Worm (Caenorhabditis elegans) whole organism, young adult: ENCODE data around the gene cdf-2.

Experiments used
- D2030.7 ChIP-seq: fragments of 200-800 bp; sonication (Bioruptor generic); IDR thresholded peaks from 2 replicates; pipeline ENCODE4 v1.3.6; 2022; ENCODE audit warnings: missing genetic modification reagents, missing genetic modification characterization, missing compliant biosample characterization
- F10E7.11 ChIP-seq: sonication (generic microtip); optimal IDR thresholded peaks from 2 replicates; lab custom pipeline; 2017; ENCODE audit warnings: mild to moderate bottlenecking, missing genetic modification characterization, moderate library complexity, missing compliant biosample characterization
- F23B12.7 ChIP-seq: sonication (generic microtip); optimal IDR thresholded peaks from 2 replicates; lab custom pipeline; 2017; ENCODE audit warnings: missing genetic modification characterization, mild to moderate bottlenecking, missing compliant biosample characterization, antibody characterized with exemption, moderate library complexity; ENCODE audit not compliant: insufficient read depth
- F33H1.4 ChIP-seq: fragments of 200-800 bp; sonication (Bioruptor generic); IDR thresholded peaks from 2 replicates; pipeline ENCODE4 v1.3.6; 2022; ENCODE audit warnings: missing genetic modification reagents, missing genetic modification characterization, missing compliant biosample characterization
- F37B4.10 ChIP-seq: fragments of 200-800 bp; sonication (Bioruptor generic); IDR thresholded peaks from 2 replicates; pipeline ENCODE4 v1.3.6; 2022; ENCODE audit warnings: missing genetic modification characterization, missing compliant biosample characterization
- F39B2.1 ChIP-seq: fragments of 200-800 bp; sonication (Bioruptor generic); IDR thresholded peaks from 2 replicates; pipeline ENCODE4 v1.3.6; 2022; ENCODE audit warnings: missing genetic modification reagents, missing genetic modification characterization, missing compliant biosample characterization
- F49E8.2 ChIP-seq: sonication (generic microtip); optimal IDR thresholded peaks from 3 replicates; lab custom pipeline; 2017; ENCODE audit warnings: missing genetic modification characterization, mild to moderate bottlenecking, missing compliant biosample characterization, antibody characterized with exemption, moderate library complexity; ENCODE audit not compliant: insufficient read depth
- F52B5.7 ChIP-seq: sonication (generic microtip); optimal IDR thresholded peaks from 2 replicates; lab custom pipeline; 2016; ENCODE audit warnings: mild to moderate bottlenecking, missing genetic modification characterization, missing compliant biosample characterization
- F55B11.4 ChIP-seq: sonication (generic microtip); optimal IDR thresholded peaks from 2 replicates; lab custom pipeline; 2016; ENCODE audit warnings: missing compliant biosample characterization, missing genetic modification characterization, borderline replicate concordance; ENCODE audit not compliant: insufficient read depth
- Y53F4B.3 ChIP-seq: fragments of 200-800 bp; sonication (Bioruptor generic); IDR thresholded peaks from 2 replicates; pipeline ENCODE4 v1.3.6; 2022; ENCODE audit warnings: missing genetic modification reagents, missing genetic modification characterization, missing compliant biosample characterization
- Y67H2A.10 ChIP-seq: fragments of 200-800 bp; sonication (Bioruptor generic); conservative IDR thresholded peaks from 2 replicates; pipeline ENCODE4 v1.3.6; 2022; ENCODE audit warnings: missing genetic modification reagents, missing genetic modification characterization, missing compliant biosample characterization
- Y79H2A.3 ChIP-seq: fragments of 200-800 bp; sonication (Bioruptor generic); conservative IDR thresholded peaks from 2 replicates; pipeline ENCODE4 v1.3.6; 2022; ENCODE audit warnings: missing genetic modification reagents, missing genetic modification characterization, missing compliant biosample characterization
- ZK185.1 ChIP-seq: sonication (generic microtip); optimal IDR thresholded peaks from 2 replicates; lab custom pipeline; 2016; ENCODE audit warnings: mild to moderate bottlenecking, missing genetic modification characterization, missing compliant biosample characterization; ENCODE audit not compliant: poor library complexity, severe bottlenecking
- atf-7 ChIP-seq: sonication (generic microtip); optimal IDR thresholded peaks from 2 replicates; lab custom pipeline; 2017; ENCODE audit warnings: mild to moderate bottlenecking, missing genetic modification characterization, missing compliant biosample characterization
- attf-3 ChIP-seq: fragments of 200-800 bp; sonication (Bioruptor generic); conservative IDR thresholded peaks from 2 replicates; pipeline ENCODE4 v1.3.6; 2022; ENCODE audit warnings: missing genetic modification reagents, missing genetic modification characterization, missing compliant biosample characterization
- attf-6 ChIP-seq: fragments of 200-800 bp; sonication (Bioruptor generic); IDR thresholded peaks from 2 replicates; pipeline ENCODE4 v1.3.6; 2022; ENCODE audit warnings: missing genetic modification reagents, missing genetic modification characterization, missing compliant biosample characterization
- bed-1 ChIP-seq: fragments of 200-800 bp; sonication (Bioruptor generic); IDR thresholded peaks from 2 replicates; pipeline ENCODE4 v1.3.6; 2022; ENCODE audit warnings: missing genetic modification reagents, missing genetic modification characterization, missing compliant biosample characterization
- cebp-2 ChIP-seq: fragments of 200-800 bp; sonication (Bioruptor generic); IDR thresholded peaks from 2 replicates; pipeline ENCODE4 v1.3.6; 2022; ENCODE audit warnings: missing genetic modification characterization, missing compliant biosample characterization
- ceh-100 ChIP-seq: fragments of 200-800 bp; sonication (Bioruptor generic); IDR thresholded peaks from 2 replicates; pipeline ENCODE4 v1.3.6; 2022; ENCODE audit warnings: missing genetic modification reagents, missing genetic modification characterization, missing compliant biosample characterization
- dpl-1 ChIP-seq: fragments of 150-350 bp; optimal IDR thresholded peaks from 2 replicates; lab custom pipeline; 2014; ENCODE audit warnings: missing biosample characterization, missing genetic modification reagents, missing genetic modification characterization
- efl-1 ChIP-seq: fragments of 150-350 bp; optimal IDR thresholded peaks from 2 replicates; lab custom pipeline; 2014; ENCODE audit warnings: missing biosample characterization, missing genetic modification reagents, missing genetic modification characterization
- egrh-3 ChIP-seq: fragments of 200-800 bp; sonication (Bioruptor generic); IDR thresholded peaks from 2 replicates; pipeline ENCODE4 v1.3.6; 2022; ENCODE audit warnings: missing genetic modification reagents, missing genetic modification characterization, missing compliant biosample characterization
- gei-17 ChIP-seq: fragments of 200-800 bp; sonication (Bioruptor generic); optimal IDR thresholded peaks from 2 replicates; lab custom pipeline; 2018; ENCODE audit warnings: mild to moderate bottlenecking, missing genetic modification characterization, missing compliant biosample characterization
- hrde-1 ChIP-seq: sonication (generic microtip); optimal IDR thresholded peaks from 2 replicates; lab custom pipeline; 2016; ENCODE audit warnings: missing genetic modification characterization, mild to moderate bottlenecking, missing compliant biosample characterization, moderate library complexity, missing genotype, missing genetic modification reagents, borderline replicate concordance
- let-526 ChIP-seq: fragments of 200-800 bp; sonication (Bioruptor generic); IDR thresholded peaks from 2 replicates; pipeline ENCODE4 v1.3.6; 2022; ENCODE audit warnings: missing genetic modification reagents, missing genetic modification characterization, missing compliant biosample characterization
- lin-26 ChIP-seq: fragments of 200-800 bp; sonication (Bioruptor generic); IDR thresholded peaks from 2 replicates; pipeline ENCODE4 v1.3.6; 2022; ENCODE audit warnings: missing genetic modification reagents, missing genetic modification characterization, missing compliant biosample characterization
- lin-54 ChIP-seq: fragments of 200-800 bp; sonication (Bioruptor generic); optimal IDR thresholded peaks from 2 replicates; lab custom pipeline; 2018; ENCODE audit warnings: mild to moderate bottlenecking, missing genetic modification characterization, missing compliant biosample characterization
- lsl-1 ChIP-seq: fragments of 200-800 bp; sonication (Bioruptor generic); optimal IDR thresholded peaks from 2 replicates; lab custom pipeline; 2018; ENCODE audit warnings: mild to moderate bottlenecking, missing genetic modification characterization, moderate library complexity, missing compliant biosample characterization
- lsy-27 ChIP-seq: sonication (generic microtip); optimal IDR thresholded peaks from 2 replicates; lab custom pipeline; 2017; ENCODE audit warnings: missing genetic modification characterization, mild to moderate bottlenecking, missing compliant biosample characterization, antibody characterized with exemption, missing genotype, borderline replicate concordance; ENCODE audit not compliant: insufficient read depth
- madf-10 ChIP-seq: sonication (generic microtip); optimal IDR thresholded peaks from 2 replicates; lab custom pipeline; 2016; ENCODE audit warnings: mild to moderate bottlenecking, missing genetic modification characterization, missing compliant biosample characterization
- madf-6 ChIP-seq: fragments of 200-800 bp; sonication (Bioruptor generic); IDR thresholded peaks from 2 replicates; pipeline ENCODE4 v1.3.6; 2022; ENCODE audit warnings: missing genetic modification reagents, missing genetic modification characterization, missing compliant biosample characterization
- mcd-1 ChIP-seq: fragments of 200-800 bp; sonication (Bioruptor generic); IDR thresholded peaks from 2 replicates; pipeline ENCODE4 v1.3.6; 2022; ENCODE audit warnings: missing genetic modification reagents, missing genetic modification characterization, missing compliant biosample characterization
- mxl-1 ChIP-seq: sonication (generic microtip); optimal IDR thresholded peaks from 2 replicates; lab custom pipeline; 2016; ENCODE audit warnings: missing genetic modification characterization, missing compliant biosample characterization
- nfya-1 ChIP-seq: sonication (generic microtip); optimal IDR thresholded peaks from 2 replicates; lab custom pipeline; 2017; ENCODE audit warnings: antibody characterized with exemption, missing compliant biosample characterization, missing genetic modification characterization, borderline replicate concordance; ENCODE audit not compliant: insufficient read depth
- pbrm-1 ChIP-seq: fragments of 200-800 bp; sonication (Bioruptor generic); IDR thresholded peaks from 2 replicates; pipeline ENCODE4 v1.3.6; 2022; ENCODE audit warnings: missing genetic modification reagents, missing genetic modification characterization, missing compliant biosample characterization
- rcor-1 ChIP-seq: fragments of 200-800 bp; sonication (Bioruptor generic); IDR thresholded peaks from 2 replicates; pipeline ENCODE4 v1.3.6; 2022; ENCODE audit warnings: missing genetic modification reagents, missing genetic modification characterization, missing compliant biosample characterization
- snpc-3.4 ChIP-seq: sonication (generic microtip); optimal IDR thresholded peaks from 2 replicates; lab custom pipeline; 2017; ENCODE audit warnings: missing genetic modification characterization, mild to moderate bottlenecking, missing compliant biosample characterization, antibody characterized with exemption, moderate library complexity, missing genotype, missing genetic modification reagents
- snpc-4 ChIP-seq, 5 experiments: fragments of 150-350 bp in 1 of 5; sonication (generic microtip) in 4 of 5; optimal IDR thresholded peaks; 2 replicates each; lab custom pipeline; 2014 to 2018; ENCODE audit warnings: missing genetic modification characterization in 5 of 5, missing biosample characterization in 3 of 5, antibody characterized with exemption in 2 of 5, mild to moderate bottlenecking in 2 of 5, missing compliant biosample characterization in 2 of 5, missing genotype in 2 of 5, moderate library complexity in 2 of 5, missing genetic modification reagents in 1 of 5
- tbp1 ChIP-seq: fragments of 200-800 bp; sonication (Bioruptor generic); optimal IDR thresholded peaks from 2 replicates; lab custom pipeline; 2018; ENCODE audit warnings: mild to moderate bottlenecking, missing genetic modification characterization, missing compliant biosample characterization
- tlf-1 ChIP-seq: fragments of 200-800 bp; sonication (Bioruptor generic); optimal IDR thresholded peaks from 2 replicates; lab custom pipeline; 2018; ENCODE audit warnings: mild to moderate bottlenecking, missing genetic modification characterization, missing compliant biosample characterization
- unc-62 ChIP-seq: fragments of 150-350 bp; optimal IDR thresholded peaks from 2 replicates; lab custom pipeline; 2014; ENCODE audit warnings: missing biosample characterization, missing genetic modification reagents, missing genetic modification characterization
- zfh-2 ChIP-seq: fragments of 200-800 bp; sonication (Bioruptor generic); conservative IDR thresholded peaks from 2 replicates; pipeline ENCODE4 v1.3.6; 2022; ENCODE audit warnings: missing genetic modification reagents, missing genetic modification characterization, missing compliant biosample characterization
- ztf-18 ChIP-seq: sonication (generic microtip); optimal IDR thresholded peaks from 2 replicates; lab custom pipeline; 2016; ENCODE audit warnings: missing genotype, mild to moderate bottlenecking, missing genetic modification characterization, missing compliant biosample characterization
- ztf-22 ChIP-seq: fragments of 200-800 bp; sonication (Bioruptor generic); optimal IDR thresholded peaks from 2 replicates; lab custom pipeline; 2018; ENCODE audit warnings: mild to moderate bottlenecking, missing genetic modification characterization, moderate library complexity, missing compliant biosample characterization
- ztf-26 ChIP-seq: sonication (generic microtip); optimal IDR thresholded peaks from 2 replicates; lab custom pipeline; 2017; ENCODE audit warnings: missing genetic modification characterization, missing compliant biosample characterization
- ztf-28 ChIP-seq: fragments of 200-800 bp; sonication (Bioruptor generic); IDR thresholded peaks from 2 replicates; pipeline ENCODE4 v1.3.6; 2022; ENCODE audit warnings: missing genetic modification reagents, missing genetic modification characterization, missing compliant biosample characterization
- ztf-3 ChIP-seq: fragments of 200-800 bp; sonication (Bioruptor generic); optimal IDR thresholded peaks from 2 replicates; lab custom pipeline; 2018; ENCODE audit warnings: mild to moderate bottlenecking, missing genetic modification characterization, missing compliant biosample characterization
- ztf-6 ChIP-seq: fragments of 200-800 bp; sonication (Bioruptor generic); IDR thresholded peaks from 2 replicates; pipeline ENCODE4 v1.3.6; 2022; ENCODE audit warnings: missing genetic modification reagents, missing genetic modification characterization, missing compliant biosample characterization

The cdf-2 gene

DNA sequence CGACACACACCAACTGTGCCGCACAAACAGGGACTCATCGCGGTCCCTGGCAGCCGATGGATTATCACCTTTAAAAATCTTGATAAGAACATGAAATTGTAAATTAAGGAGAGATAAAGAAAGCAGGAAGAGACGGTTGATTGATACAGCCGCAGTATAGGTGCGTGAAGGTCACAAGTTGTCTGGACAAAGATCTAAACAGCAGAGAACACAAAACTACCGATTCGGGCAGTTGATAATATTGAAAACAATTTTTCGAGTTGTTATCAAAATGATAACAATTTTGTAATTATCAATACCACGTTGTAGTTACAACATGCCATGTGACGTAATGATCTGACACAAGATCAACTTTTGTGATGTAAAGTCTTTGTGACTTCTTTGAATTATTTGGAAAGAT lies 34.1 kb upstream of the cdf-2 start (continued):
- TF ChIP-seq madf-10 (tag; lab: Kevin White, UChicago) = peak; percentile 8
- TF ChIP-seq attf-3 (GFP tag; lab: Robert Waterston, UW) = no peak
- no peak for TF ChIP-seq F39B2.1 (GFP tag; lab: Robert Waterston, UW)
- TF ChIP-seq zfh-2 (GFP tag; lab: Robert Waterston, UW) = no peak
- no peak for TF ChIP-seq lin-54 (GFP tag; lab: Kevin White, UChicago)
- TF ChIP-seq Y79H2A.3 = no peak
- TF ChIP-seq F37B4.10 (GFP tag; lab: Robert Waterston, UW) = no peak
- TF ChIP-seq lsl-1 = no peak
- TF ChIP-seq snpc-3.4 (tag; lab: Kevin White, UChicago) = no peak
- TF ChIP-seq F55B11.4 (tag; lab: Kevin White, UChicago) = no peak
- no peak for TF ChIP-seq cebp-2 (GFP tag; lab: Robert Waterston, UW)
- TF ChIP-seq tlf-1 (GFP tag; lab: Kevin White, UChicago) = peak; percentile 39
- no peak for TF ChIP-seq efl-1
- TF ChIP-seq F10E7.11 (tag; lab: Kevin White, UChicago) = no peak
- no peak for TF ChIP-seq F49E8.2
- peak; percentile 86 for TF ChIP-seq ztf-26 (tag; lab: Kevin White, UChicago)
- no peak for TF ChIP-seq madf-6 (GFP tag; lab: Robert Waterston, UW)
- TF ChIP-seq Y67H2A.10 (GFP tag; lab: Robert Waterston, UW) = no peak
- TF ChIP-seq rcor-1 (GFP tag; lab: Robert Waterston, UW) = no peak
- TF ChIP-seq nfya-1 (tag; lab: Kevin White, UChicago) = no peak
- TF ChIP-seq F23B12.7 = no peak
- TF ChIP-seq atf-7 (tag; lab: Kevin White, UChicago) = peak; percentile 71
- peak; percentile 16 for TF ChIP-seq ztf-3 (GFP tag; lab: Kevin White, UChicago)
- TF ChIP-seq Y53F4B.3 (GFP tag; lab: Robert Waterston, UW) = no peak
- no peak for TF ChIP-seq F52B5.7
- no peak for TF ChIP-seq ztf-28 (GFP tag; lab: Robert Waterston, UW)
- no peak for TF ChIP-seq egrh-3 (GFP tag; lab: Robert Waterston, UW)
- no peak for TF ChIP-seq bed-1
- no peak for TF ChIP-seq F33H1.4 (GFP tag; lab: Robert Waterston, UW)
- no peak for TF ChIP-seq D2030.7 (GFP tag; lab: Robert Waterston, UW)
- peak; percentile 44 for TF ChIP-seq tbp1 (GFP tag; lab: Kevin White, UChicago)
- TF ChIP-seq let-526 = no peak
- no peak for TF ChIP-seq dpl-1
- TF ChIP-seq ceh-100 (GFP tag; lab: Robert Waterston, UW) = no peak
- no peak for TF ChIP-seq ztf-18
- TF ChIP-seq attf-6 = no peak
- no peak for TF ChIP-seq lsy-27 (tag; lab: Kevin White, UChicago)
- peak; percentile 38; the same call in 1 of the 2 replicates for TF ChIP-seq mcd-1
- TF ChIP-seq mxl-1 = no peak
- no peak for TF ChIP-seq hrde-1 (tag; lab: Kevin White, UChicago)
- no peak for TF ChIP-seq lin-26 (GFP tag; lab: Robert Waterston, UW)
- TF ChIP-seq pbrm-1 (GFP tag; lab: Robert Waterston, UW) = no peak
- no peak for TF ChIP-seq ZK185.1
- TF ChIP-seq unc-62 (GFP tag; lab: Kevin White, UChicago) = peak; percentile 2
- no peak for TF ChIP-seq gei-17 (GFP tag; lab: Kevin White, UChicago)
- no peak for TF ChIP-seq ztf-6
- no peak for TF ChIP-seq snpc-4 (GFP tag; optimal IDR thresholded peaks at IDR 0.05; lab: Kevin White, UChicago)
- no peak for TF ChIP-seq snpc-4 (tag; optimal IDR thresholded peaks at IDR 0.05; lab: Kevin White, UChicago)
- TF ChIP-seq ztf-22 (GFP tag; lab: Kevin White, UChicago) = peak; percentile 70
